Worm (Caenorhabditis elegans): Measurements from ENCODE around the gene B0546.4.
A peak's percentile ranks its signal among the peaks of the same experiment; 100 is the strongest.

ce11 chrIV:3337275-3337674 lies 46.7 kb downstream of the B0546.4 start:
- TF ChIP-seq aly-1 (tag; optimal IDR thresholded peaks at IDR 0.05) (no peak), flt-1 (GFP tag; IDR thresholded peaks at IDR 0.05) (no peak), scrt-1 (GFP tag; IDR thresholded peaks at IDR 0.05) (0 out of 2 replicates have a peak, but pooled peaks have one; percentile 55), ama-1 (optimal IDR thresholded peaks at IDR 0.05) (no peak)
